Worm (Caenorhabditis elegans) whole organism, mixed stage, embryonic: ENCODE data around the gene ttr-48.

Source experiments
- M03D4.4 ChIP-seq: sonication (generic microtip); optimal IDR thresholded peaks from 2 replicates; lab custom pipeline; 2017; ENCODE audit warnings: mild to moderate bottlenecking, missing genetic modification characterization, missing compliant biosample characterization
- bed-3 ChIP-seq: fragments of 200-800 bp; sonication (Bioruptor generic); optimal IDR thresholded peaks from 3 replicates; lab custom pipeline; 2018; ENCODE audit warnings: mild to moderate bottlenecking, missing genetic modification characterization, moderate library complexity, missing compliant biosample characterization
- blmp-1 ChIP-seq: fragments of 150-350 bp; optimal IDR thresholded peaks from 2 replicates; lab custom pipeline; 2014; ENCODE audit warnings: missing biosample characterization, missing genetic modification characterization
- ceh-39 ChIP-seq: fragments of 150-350 bp; optimal IDR thresholded peaks from 2 replicates; lab custom pipeline; 2014; ENCODE audit warnings: missing biosample characterization, missing genetic modification characterization
- ceh-43 ChIP-seq: fragments of 200-800 bp; sonication (Bioruptor generic); optimal IDR thresholded peaks from 2 replicates; lab custom pipeline; 2018; ENCODE audit warnings: mild to moderate bottlenecking, missing genetic modification characterization, moderate library complexity, missing compliant biosample characterization
- ceh-83 ChIP-seq: fragments of 200-800 bp; sonication (Bioruptor generic); optimal IDR thresholded peaks from 2 replicates; lab custom pipeline; 2018; ENCODE audit warnings: mild to moderate bottlenecking, missing genetic modification characterization, missing compliant biosample characterization
- ces-1 ChIP-seq: fragments of 150-350 bp; optimal IDR thresholded peaks from 2 replicates; lab custom pipeline; 2014; ENCODE audit warnings: missing biosample characterization, missing genetic modification reagents, missing genetic modification characterization
- cnd-1 ChIP-seq: fragments of 200-800 bp; sonication (Bioruptor generic); optimal IDR thresholded peaks from 2 replicates; lab custom pipeline; 2018; ENCODE audit warnings: mild to moderate bottlenecking, missing genetic modification characterization, missing compliant biosample characterization
- drap-1 ChIP-seq: fragments of 200-800 bp; sonication (Bioruptor generic); optimal IDR thresholded peaks from 3 replicates; lab custom pipeline; 2018; ENCODE audit warnings: mild to moderate bottlenecking, missing genetic modification characterization, missing compliant biosample characterization
- elt-1 ChIP-seq: sonication (generic microtip); optimal IDR thresholded peaks from 2 replicates; lab custom pipeline; 2017; ENCODE audit warnings: missing genetic modification characterization, mild to moderate bottlenecking, missing compliant biosample characterization, antibody characterized with exemption, moderate library complexity, borderline replicate concordance; ENCODE audit not compliant: insufficient read depth
- elt-3 ChIP-seq: fragments of 150-350 bp; optimal IDR thresholded peaks from 2 replicates; lab custom pipeline; 2014; ENCODE audit warnings: missing biosample characterization, missing genetic modification characterization
- flh-1 ChIP-seq: fragments of 200-800 bp; sonication (Bioruptor generic); optimal IDR thresholded peaks from 2 replicates; lab custom pipeline; 2018; ENCODE audit warnings: mild to moderate bottlenecking, missing genetic modification characterization, moderate library complexity, missing compliant biosample characterization
- ham-2 ChIP-seq: fragments of 200-800 bp; sonication (Bioruptor generic); optimal IDR thresholded peaks from 2 replicates; lab custom pipeline; 2018; ENCODE audit warnings: mild to moderate bottlenecking, missing genetic modification characterization, missing compliant biosample characterization
- hlh-1 ChIP-seq: fragments of 150-350 bp; optimal IDR thresholded peaks from 2 replicates; lab custom pipeline; 2014; ENCODE audit warnings: missing biosample characterization, missing genetic modification reagents, missing genetic modification characterization
- lin-13 ChIP-seq: fragments of 150-350 bp; optimal IDR thresholded peaks from 2 replicates; lab custom pipeline; 2014; ENCODE audit warnings: missing biosample characterization, missing genetic modification characterization
- lin-32 ChIP-seq: fragments of 200-800 bp; sonication (Bioruptor generic); optimal IDR thresholded peaks from 2 replicates; lab custom pipeline; 2018; ENCODE audit warnings: mild to moderate bottlenecking, missing genetic modification characterization, missing compliant biosample characterization
- lsy-2 ChIP-seq: fragments of 150-350 bp; optimal IDR thresholded peaks from 2 replicates; lab custom pipeline; 2014; ENCODE audit warnings: missing biosample characterization, missing genetic modification characterization
- mab-5 ChIP-seq: fragments of 150-350 bp; optimal IDR thresholded peaks from 2 replicates; lab custom pipeline; 2014; ENCODE audit warnings: missing biosample characterization, missing genetic modification characterization
- mep-1 ChIP-seq: fragments of 150-350 bp; optimal IDR thresholded peaks from 2 replicates; lab custom pipeline; 2017; ENCODE audit warnings: missing biosample characterization, missing genetic modification reagents, missing genetic modification characterization, inconsistent platforms
- mls-2 ChIP-seq: sonication (generic microtip); optimal IDR thresholded peaks from 2 replicates; lab custom pipeline; 2016; ENCODE audit warnings: mild to moderate bottlenecking, missing genetic modification characterization, moderate library complexity, missing compliant biosample characterization
- nhr-12 ChIP-seq: fragments of 150-350 bp; optimal IDR thresholded peaks from 2 replicates; lab custom pipeline; 2014; ENCODE audit warnings: missing biosample characterization, missing genetic modification characterization
- nhr-2 ChIP-seq: fragments of 150-350 bp; optimal IDR thresholded peaks from 2 replicates; lab custom pipeline; 2014; ENCODE audit warnings: missing biosample characterization, missing genetic modification characterization
- nhr-237 ChIP-seq: fragments of 150-350 bp; optimal IDR thresholded peaks from 2 replicates; lab custom pipeline; 2014; ENCODE audit warnings: missing biosample characterization, missing genetic modification characterization
- nhr-28 ChIP-seq: fragments of 150-350 bp; optimal IDR thresholded peaks from 2 replicates; lab custom pipeline; 2014; ENCODE audit warnings: missing biosample characterization, missing genetic modification characterization
- nhr-76 ChIP-seq: sonication (generic microtip); optimal IDR thresholded peaks from 2 replicates; lab custom pipeline; 2017; ENCODE audit warnings: missing biosample characterization, missing genetic modification characterization
- pha-4 ChIP-seq: fragments of 150-350 bp; optimal IDR thresholded peaks from 2 replicates; lab custom pipeline; 2018; ENCODE audit warnings: missing biosample characterization, missing genetic modification reagents, missing genetic modification characterization
- sem-2 ChIP-seq: fragments of 200-800 bp; sonication (Bioruptor generic); optimal IDR thresholded peaks from 2 replicates; lab custom pipeline; 2018; ENCODE audit warnings: mild to moderate bottlenecking, missing genetic modification characterization, missing compliant biosample characterization
- snpc-4 ChIP-seq: fragments of 150-350 bp; optimal IDR thresholded peaks from 2 replicates; lab custom pipeline; 2014; ENCODE audit warnings: missing biosample characterization, missing genetic modification characterization
- sptf-1 ChIP-seq: sonication (generic microtip); optimal IDR thresholded peaks from 2 replicates; lab custom pipeline; 2017; ENCODE audit warnings: mild to moderate bottlenecking, missing genetic modification characterization, moderate library complexity, missing compliant biosample characterization
- tbx-8 ChIP-seq: fragments of 200-800 bp; sonication (Bioruptor generic); optimal IDR thresholded peaks from 2 replicates; lab custom pipeline; 2018; ENCODE audit warnings: mild to moderate bottlenecking, missing genetic modification characterization, moderate library complexity, missing compliant biosample characterization
- unc-120 ChIP-seq: sonication (generic microtip); optimal IDR thresholded peaks from 2 replicates; lab custom pipeline; 2017; ENCODE audit warnings: missing genetic modification characterization, missing compliant biosample characterization; ENCODE audit not compliant: poor library complexity, severe bottlenecking
- unc-39 ChIP-seq: fragments of 150-350 bp; optimal IDR thresholded peaks from 2 replicates; lab custom pipeline; 2014; ENCODE audit warnings: missing biosample characterization, missing genetic modification characterization
- unc-62 ChIP-seq: fragments of 150-350 bp; optimal IDR thresholded peaks from 2 replicates; lab custom pipeline; 2014; ENCODE audit warnings: missing biosample characterization, missing genetic modification reagents, missing genetic modification characterization
- zip-8 ChIP-seq: fragments of 150-350 bp; optimal IDR thresholded peaks from 2 replicates; lab custom pipeline; 2014; ENCODE audit warnings: missing biosample characterization, missing genetic modification characterization
- ztf-11 ChIP-seq: fragments of 150-350 bp; optimal IDR thresholded peaks from 2 replicates; lab custom pipeline; 2014; ENCODE audit warnings: missing biosample characterization, missing genetic modification characterization

ttr-48 gene

ce11 chrX:3858355-3858754 lies 16.1 kb upstream of the ttr-48 start:
- TF ChIP-seq tbx-8 (GFP tag; lab: Kevin White, UChicago) = no peak
- TF ChIP-seq snpc-4 (tag; lab: Kevin White, UChicago) = no peak
- TF ChIP-seq ztf-11 (tag; lab: Kevin White, UChicago) = no peak
- TF ChIP-seq nhr-2 (tag; lab: Kevin White, UChicago) = no peak
- no peak for TF ChIP-seq M03D4.4 (tag; lab: Kevin White, UChicago)
- TF ChIP-seq lsy-2 (tag; lab: Kevin White, UChicago) = no peak
- no peak for TF ChIP-seq cnd-1 (tag; lab: Kevin White, UChicago)
- TF ChIP-seq unc-39 (tag; lab: Kevin White, UChicago) = no peak
- no peak for TF ChIP-seq unc-120
- no peak for TF ChIP-seq ces-1 (GFP tag; lab: Kevin White, UChicago)
- TF ChIP-seq mab-5 (tag; lab: Kevin White, UChicago) = no peak
- TF ChIP-seq ham-2 (GFP tag; lab: Kevin White, UChicago) = no peak
- no peak for TF ChIP-seq nhr-237
- TF ChIP-seq flh-1 (GFP tag; lab: Kevin White, UChicago) = no peak
- TF ChIP-seq ceh-39 = no peak
- no peak for TF ChIP-seq zip-8
- TF ChIP-seq drap-1 (GFP tag; lab: Kevin White, UChicago) = no peak
- no peak for TF ChIP-seq ceh-83 (GFP tag; lab: Kevin White, UChicago)
- no peak for TF ChIP-seq bed-3 (GFP tag; lab: Kevin White, UChicago)
- no peak for TF ChIP-seq sptf-1

ce11 chrX:3857697-3858096 lies 15.4 kb upstream of the ttr-48 start, which contains the start of gene ceh-18:
Gene ceh-18 (minus strand): TSS chrX:3857797.
- TF ChIP-seq ces-1 (GFP tag; lab: Kevin White, UChicago) = no peak
- TF ChIP-seq unc-120 = no peak
- TF ChIP-seq snpc-4 (tag; lab: Kevin White, UChicago) = no peak
- TF ChIP-seq lsy-2 (tag; lab: Kevin White, UChicago) = no peak
- no peak for TF ChIP-seq nhr-2 (tag; lab: Kevin White, UChicago)
- no peak for TF ChIP-seq mep-1 (tag; lab: Kevin White, UChicago)
- no peak for TF ChIP-seq tbx-8 (GFP tag; lab: Kevin White, UChicago)
- no peak for TF ChIP-seq nhr-237
- no peak for TF ChIP-seq blmp-1 (tag; lab: Kevin White, UChicago)
- TF ChIP-seq flh-1 (GFP tag; lab: Kevin White, UChicago) = no peak
- TF ChIP-seq elt-3 (tag; lab: Kevin White, UChicago) = no peak
- TF ChIP-seq ham-2 (GFP tag; lab: Kevin White, UChicago) = no peak
- TF ChIP-seq hlh-1 (tag; lab: Kevin White, UChicago) = no peak
- TF ChIP-seq mab-5 (tag; lab: Kevin White, UChicago) = no peak

- no peak for TF ChIP-seq unc-120
- peak; percentile 83 for TF ChIP-seq ces-1 (GFP tag; lab: Kevin White, UChicago)
Measured at ce11 chrX:3855717-3856116, 13.5 kb upstream of the ttr-48 start.

ce11 chrX:3853901-3854300 lies 11.7 kb upstream of the ttr-48 start:
- TF ChIP-seq hlh-1 (tag; lab: Kevin White, UChicago) (peak; percentile 49), drap-1 (GFP tag; lab: Kevin White, UChicago) (no peak), unc-120 (peak; percentile 87), unc-62 (peak; percentile 33), nhr-12 (tag; lab: Kevin White, UChicago) (no peak), elt-1 (no peak), ces-1 (GFP tag; lab: Kevin White, UChicago) (no peak), flh-1 (GFP tag; lab: Kevin White, UChicago) (no peak)

- TF ChIP-seq unc-120 (peak; percentile 16), hlh-1 (tag; lab: Kevin White, UChicago) (peak; percentile 93), mab-5 (tag; lab: Kevin White, UChicago) (no peak)
Measured at ce11 chrX:3839172-3839571, 3.1 kb downstream of the ttr-48 start.

- no peak for TF ChIP-seq elt-3 (tag; lab: Kevin White, UChicago)
- no peak for TF ChIP-seq elt-1
- TF ChIP-seq, all 35 proteins: peak for 0
Measured at ce11 chrX:3838670-3839069, 3.6 kb downstream of the ttr-48 start.

ce11 chrX:3837752-3838159 lies 4.5 kb downstream of the ttr-48 start:
- TF ChIP-seq lin-32 (GFP tag; lab: Kevin White, UChicago) = no peak
- TF ChIP-seq mep-1 (tag; lab: Kevin White, UChicago) = no peak
- no peak for TF ChIP-seq pha-4 (tag; lab: Kevin White, UChicago)
- TF ChIP-seq snpc-4 (tag; lab: Kevin White, UChicago) = no peak
- no peak for TF ChIP-seq tbx-8 (GFP tag; lab: Kevin White, UChicago)
- TF ChIP-seq drap-1 (GFP tag; lab: Kevin White, UChicago) = no peak
- TF ChIP-seq cnd-1 (tag; lab: Kevin White, UChicago) = no peak
- TF ChIP-seq ham-2 (GFP tag; lab: Kevin White, UChicago) = peak; percentile 16
- TF ChIP-seq ces-1 (GFP tag; lab: Kevin White, UChicago) = no peak
- no peak for TF ChIP-seq nhr-2 (tag; lab: Kevin White, UChicago)
- no peak for TF ChIP-seq ceh-43 (GFP tag; lab: Kevin White, UChicago)
- TF ChIP-seq mls-2 = no peak
- peak; percentile 73 for TF ChIP-seq blmp-1 (tag; lab: Kevin White, UChicago)
- no peak for TF ChIP-seq nhr-237
- no peak for TF ChIP-seq ceh-83 (GFP tag; lab: Kevin White, UChicago)
- TF ChIP-seq nhr-28 (tag; lab: Kevin White, UChicago) = no peak
- peak; percentile 75 for TF ChIP-seq elt-1
- TF ChIP-seq unc-62 = peak; percentile 7
- TF ChIP-seq unc-120 = no peak
- no peak for TF ChIP-seq lin-13 (tag; lab: Kevin White, UChicago)
- TF ChIP-seq sem-2 (GFP tag; lab: Kevin White, UChicago) = no peak
- TF ChIP-seq nhr-76 (tag; lab: Kevin White, UChicago) = no peak
